Fruit fly (Drosophila melanogaster): ENCODE data around the gene CG17544.
A peak's percentile ranks its signal among the peaks of the same experiment; 100 is the strongest.

CG17544 gene

DNA sequence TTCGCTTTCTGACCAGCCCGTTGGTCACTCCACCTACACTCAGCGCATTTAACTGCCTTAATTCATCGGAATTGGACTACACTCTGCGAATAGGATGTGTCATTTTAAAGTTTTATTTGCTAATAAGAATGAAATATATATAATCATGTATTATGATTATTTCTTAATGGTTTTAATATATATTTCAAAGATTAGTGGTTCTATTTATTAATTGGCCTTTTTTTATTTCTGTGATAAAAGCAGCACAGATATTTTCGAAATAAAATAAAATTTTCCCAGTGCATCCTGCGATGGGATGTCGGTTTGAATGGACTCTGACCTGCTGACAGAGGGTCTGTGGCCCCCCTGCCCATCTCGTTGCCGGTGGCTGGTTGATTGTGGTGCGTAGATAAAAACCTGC is 24.5 kb downstream of the CG17544 start (continued):
- TF ChIP-seq tna (GFP tag; IDR thresholded peaks at IDR 0.05; ENCODE audit: partially characterized antibody), result no peak
- no peak for TF ChIP-seq CG4730 (GFP tag; IDR thresholded peaks at IDR 0.05)
- TF ChIP-seq CG2129 (GFP tag; IDR thresholded peaks at IDR 0.05; ENCODE audit: partially characterized antibody), result no peak
- TF ChIP-seq Deaf1 (tag; optimal IDR thresholded peaks at IDR 0.05), result peak; percentile 5
- no peak for TF ChIP-seq h (optimal IDR thresholded peaks at IDR 0.05)
- TF ChIP-seq Elba2 (GFP tag; optimal IDR thresholded peaks at IDR 0.05), result no peak
- no peak for TF ChIP-seq ato (GFP tag; IDR thresholded peaks at IDR 0.05; ENCODE audit: partially characterized antibody)
- TF ChIP-seq CG3065 (GFP tag; optimal IDR thresholded peaks at IDR 0.05), result no peak
- no peak for TF ChIP-seq Dfd (GFP tag; optimal IDR thresholded peaks at IDR 0.05)
- no peak for TF ChIP-seq cad (GFP tag; optimal IDR thresholded peaks at IDR 0.05)
- peak; percentile 36 for TF ChIP-seq CG18599 (GFP tag; optimal IDR thresholded peaks at IDR 0.05)
- no peak for TF ChIP-seq cas (GFP tag; IDR thresholded peaks at IDR 0.05)
- TF ChIP-seq Tbp (GFP tag; optimal IDR thresholded peaks at IDR 0.05), result no peak
- TF ChIP-seq Asciz (GFP tag; optimal IDR thresholded peaks at IDR 0.05), result no peak
- TF ChIP-seq Gsc (GFP tag; IDR thresholded peaks at IDR 0.05), result no peak
- TF ChIP-seq NfI (GFP tag; optimal IDR thresholded peaks at IDR 0.05), result no peak
- TF ChIP-seq CG12391 (tag; optimal IDR thresholded peaks at IDR 0.05), result peak; percentile 52
- no peak for TF ChIP-seq CG8359 (GFP tag; optimal IDR thresholded peaks at IDR 0.05; ENCODE audit: borderline replicate concordance)
- no peak for TF ChIP-seq Vsx1 (GFP tag; optimal IDR thresholded peaks at IDR 0.05)
- no peak for TF ChIP-seq CG2199 (GFP tag; IDR thresholded peaks at IDR 0.05)
- TF ChIP-seq CG13123 (GFP tag; optimal IDR thresholded peaks at IDR 0.05), result no peak
- TF ChIP-seq pzg (GFP tag; optimal IDR thresholded peaks at IDR 0.05), result no peak
- TF ChIP-seq CG18011 (GFP tag; optimal IDR thresholded peaks at IDR 0.05), result no peak
- no peak for TF ChIP-seq CG32767 (GFP tag; IDR thresholded peaks at IDR 0.05)
- no peak for TF ChIP-seq HHEX (GFP tag; optimal IDR thresholded peaks at IDR 0.05)
- no peak for TF ChIP-seq Mrtf (GFP tag; IDR thresholded peaks at IDR 0.05)
- peak; percentile 56 for TF ChIP-seq CG7839 (tag; optimal IDR thresholded peaks at IDR 0.05)
- TF ChIP-seq CG17568 (GFP tag; optimal IDR thresholded peaks at IDR 0.05), result no peak
- TF ChIP-seq insv (GFP tag; optimal IDR thresholded peaks at IDR 0.05), result no peak
- TF ChIP-seq Oli (tag; optimal IDR thresholded peaks at IDR 0.05), result peak; percentile 46
- no peak for TF ChIP-seq CG14965 (GFP tag; optimal IDR thresholded peaks at IDR 0.05; ENCODE audit: borderline replicate concordance)
- TF ChIP-seq CG11085 (GFP tag; IDR thresholded peaks at IDR 0.05), result no peak
- TF ChIP-seq CG13894 (tag; optimal IDR thresholded peaks at IDR 0.05), result no peak
- no peak for TF ChIP-seq Ravus (GFP tag; IDR thresholded peaks at IDR 0.05)
- TF ChIP-seq CG6683 (GFP tag; optimal IDR thresholded peaks at IDR 0.05), result no peak
- no peak for TF ChIP-seq Awh (GFP tag; IDR thresholded peaks at IDR 0.05)
- TF ChIP-seq CG43689 (GFP tag; IDR thresholded peaks at IDR 0.05), result no peak
- TF ChIP-seq Kr (GFP tag; optimal IDR thresholded peaks at IDR 0.05), result no peak
- TF ChIP-seq tll (GFP tag; optimal IDR thresholded peaks at IDR 0.05), result no peak
- no peak for TF ChIP-seq p53 (GFP tag; optimal IDR thresholded peaks at IDR 0.05)
- TF ChIP-seq Ssrp (tag; optimal IDR thresholded peaks at IDR 0.05), result peak; percentile 47
- peak; percentile 43 for TF ChIP-seq CG17829 (tag; optimal IDR thresholded peaks at IDR 0.05)
- no peak for TF ChIP-seq CG31224 (GFP tag; IDR thresholded peaks at IDR 0.05)
- TF ChIP-seq Drgx (GFP tag; IDR thresholded peaks at IDR 0.05), result no peak
- TF ChIP-seq CG13775 (GFP tag; optimal IDR thresholded peaks at IDR 0.05), result peak; percentile 10
- peak; percentile 55 for TF ChIP-seq phol (tag; optimal IDR thresholded peaks at IDR 0.05)
- no peak for TF ChIP-seq Camta (GFP tag; optimal IDR thresholded peaks at IDR 0.05)
- no peak for TF ChIP-seq CG7928 (GFP tag; optimal IDR thresholded peaks at IDR 0.05)
- no peak for TF ChIP-seq fu2 (GFP tag; optimal IDR thresholded peaks at IDR 0.05)
- no peak for TF ChIP-seq CG18619 (GFP tag; optimal IDR thresholded peaks at IDR 0.05)
- no peak for TF ChIP-seq bab2 (GFP tag; optimal IDR thresholded peaks at IDR 0.05)
